Worm (Caenorhabditis elegans) whole organism, L3 larva: ENCODE results near the gene exos-1.

Experiments used
- R02D3.7 ChIP-seq: fragments of 150-350 bp; optimal IDR thresholded peaks from 2 replicates; lab custom pipeline; 2014; ENCODE audit warnings: missing biosample characterization, missing genetic modification characterization
- elt-3 ChIP-seq, 3 experiments: fragments of 150-350 bp in 1 of 3; sonication (generic microtip) in 2 of 3; optimal IDR thresholded peaks; 2 replicates in 2 of 3; 4 replicates in 1 of 3; lab custom pipeline; 2014 to 2017; ENCODE audit warnings: missing biosample characterization in 3 of 3, missing genetic modification characterization in 3 of 3
- fkh-10 ChIP-seq: sonication (generic microtip); optimal IDR thresholded peaks from 2 replicates; lab custom pipeline; 2017; ENCODE audit warnings: missing biosample characterization, missing genetic modification reagents, missing genetic modification characterization
- fos-1 ChIP-seq: fragments of 150-350 bp; optimal IDR thresholded peaks from 2 replicates; lab custom pipeline; 2014; ENCODE audit warnings: missing biosample characterization, missing genetic modification characterization
- zag-1 ChIP-seq: fragments of 150-350 bp; optimal IDR thresholded peaks from 2 replicates; lab custom pipeline; 2014; ENCODE audit warnings: missing biosample characterization, missing genetic modification characterization

DNA sequence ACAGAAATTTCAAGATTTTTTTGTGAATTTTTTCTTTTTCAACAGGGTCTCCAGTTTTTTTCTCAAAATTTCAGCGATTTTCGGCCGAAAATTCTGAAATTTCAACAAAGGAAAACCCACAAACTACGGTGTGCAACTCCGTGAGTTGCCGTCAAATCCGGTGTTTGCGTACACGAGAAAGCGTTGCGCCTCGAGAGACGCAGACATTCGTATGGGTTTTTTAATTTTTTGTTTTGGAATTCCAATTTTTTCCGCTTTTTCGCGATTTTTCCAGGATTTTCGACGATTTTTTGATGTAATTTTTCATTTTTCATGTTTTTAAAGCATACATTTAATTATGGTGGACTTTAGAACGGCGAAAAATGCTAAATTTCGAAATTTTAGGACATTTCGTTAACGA, 27.3 kb downstream of the exos-1 start:
- no peak for TF ChIP-seq zag-1
- no peak for TF ChIP-seq elt-3 (tag; optimal IDR thresholded peaks at IDR 0.05; lab: Kevin White, UChicago)
- TF ChIP-seq R02D3.7 = peak; percentile 53
- no peak for TF ChIP-seq fkh-10 (GFP tag; lab: Kevin White, UChicago)
- no peak for TF ChIP-seq fos-1 (tag; lab: Kevin White, UChicago)
